Worm (Caenorhabditis elegans): ENCODE data around the gene elt-7.

Gene elt-7

DNA sequence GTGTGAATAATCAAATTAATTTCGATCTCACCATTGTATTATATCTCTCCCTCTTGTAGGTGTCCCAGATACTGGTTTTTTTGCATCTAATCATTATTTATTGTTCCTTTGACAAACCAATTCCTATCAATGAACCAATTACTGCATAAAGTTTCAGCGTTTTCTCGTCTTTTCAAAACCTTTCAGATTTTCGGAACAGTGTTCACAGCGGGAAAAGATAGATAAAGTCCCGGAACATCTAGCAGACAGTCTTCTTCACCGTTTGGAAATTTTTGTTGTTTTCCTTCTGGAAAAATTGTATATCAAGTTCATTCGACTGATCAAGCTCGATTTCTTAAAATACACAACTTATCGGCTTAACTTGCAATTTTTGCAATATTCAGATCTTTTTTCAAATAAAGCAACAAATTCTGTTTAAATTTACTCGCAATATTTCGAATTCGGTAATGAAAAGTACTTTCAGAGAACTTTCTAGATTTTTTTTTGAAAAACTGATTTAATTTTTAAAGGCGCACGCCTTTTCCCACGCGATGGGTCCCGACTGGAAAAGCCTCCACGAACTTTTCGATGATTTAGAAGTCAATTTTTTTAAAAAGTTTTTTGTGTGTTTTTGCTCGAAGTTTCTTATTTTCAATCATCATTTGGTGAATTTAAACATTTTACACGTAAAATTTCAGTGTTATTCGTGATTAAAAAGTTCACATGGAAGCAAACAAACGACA lies 15.0 kb upstream of the elt-7 start, which contains the start of gene pgl-3 (continued):
- TF ChIP-seq madf-3 (GFP tag; IDR thresholded peaks at IDR 0.05): peak; percentile 77; the same call in 1 of the 2 replicates
- peak; percentile 45 for TF ChIP-seq madf-8 (GFP tag; conservative IDR thresholded peaks at IDR 0.05)
- no peak for TF ChIP-seq ztf-26 (tag; optimal IDR thresholded peaks at IDR 0.05)
- peak; percentile 20 for TF ChIP-seq snpc-1.3 (tag; optimal IDR thresholded peaks at IDR 0.05; ENCODE audit: insufficient read depth)
- no peak for TF ChIP-seq zfh-2 (GFP tag; conservative IDR thresholded peaks at IDR 0.05)
- no peak for TF ChIP-seq dpff-1 (tag; optimal IDR thresholded peaks at IDR 0.05)
- TF ChIP-seq Y95B8A.8 (GFP tag; IDR thresholded peaks at IDR 0.05): peak; percentile 90; the same call in 1 of the 2 replicates
- TF ChIP-seq pbrm-1 (GFP tag; IDR thresholded peaks at IDR 0.05): no peak
- TF ChIP-seq attf-3 (GFP tag; conservative IDR thresholded peaks at IDR 0.05): no peak
- TF ChIP-seq cebp-2 (GFP tag; IDR thresholded peaks at IDR 0.05): no peak
- TF ChIP-seq cebp-1 (GFP tag; IDR thresholded peaks at IDR 0.05): no peak
- TF ChIP-seq cebp-1 (tag; optimal IDR thresholded peaks at IDR 0.05): peak; percentile 31
- TF ChIP-seq sea-2 (GFP tag; IDR thresholded peaks at IDR 0.05): no peak
- TF ChIP-seq Y56A3A.18 (GFP tag; IDR thresholded peaks at IDR 0.05): peak; percentile 42; the same call in 1 of the 2 replicates
- TF ChIP-seq hmg-20 (GFP tag; IDR thresholded peaks at IDR 0.05): no peak
- no peak for TF ChIP-seq aptf-3 (GFP tag; IDR thresholded peaks at IDR 0.05)
- no peak for TF ChIP-seq ztf-18 (tag; optimal IDR thresholded peaks at IDR 0.05)
- TF ChIP-seq dpl-1 (GFP tag; optimal IDR thresholded peaks at IDR 0.05): peak; percentile 22
- TF ChIP-seq F22D6.2 (tag; optimal IDR thresholded peaks at IDR 0.05): no peak
- TF ChIP-seq somi-1 (GFP tag; optimal IDR thresholded peaks at IDR 0.05): no peak
- TF ChIP-seq ceh-58 (GFP tag; IDR thresholded peaks at IDR 0.05): no peak
- peak; percentile 83 for TF ChIP-seq hsf-1 (GFP tag; IDR thresholded peaks at IDR 0.05)
- TF ChIP-seq F33H1.4 (GFP tag; IDR thresholded peaks at IDR 0.05): peak; percentile 72
- TF ChIP-seq K12H6.12 (tag; optimal IDR thresholded peaks at IDR 0.05): no peak
- TF ChIP-seq dox-1 (GFP tag; IDR thresholded peaks at IDR 0.05): no peak
- no peak for TF ChIP-seq hlh-12 (tag; optimal IDR thresholded peaks at IDR 0.05)
- no peak for TF ChIP-seq repo-1 (tag; optimal IDR thresholded peaks at IDR 0.05)
- TF ChIP-seq D2030.7 (GFP tag; IDR thresholded peaks at IDR 0.05): peak; percentile 77
- peak; percentile 46 for TF ChIP-seq him-1 (tag; optimal IDR thresholded peaks at IDR 0.05)
- peak; percentile 47 for TF ChIP-seq efl-1 (GFP tag; optimal IDR thresholded peaks at IDR 0.05)
- TF ChIP-seq F37B4.10 (GFP tag; IDR thresholded peaks at IDR 0.05): 0 out of 2 replicates have a peak, but pooled peaks have one; percentile 19
- TF ChIP-seq snpc-4 (GFP tag; optimal IDR thresholded peaks at IDR 0.05): peak; percentile 24
- no peak for TF ChIP-seq snpc-4 (tag; optimal IDR thresholded peaks at IDR 0.05)
- TF ChIP-seq B0336.3 (GFP tag; IDR thresholded peaks at IDR 0.05): peak; percentile 48; the same call in 1 of the 2 replicates
- TF ChIP-seq xnd-1 (tag; optimal IDR thresholded peaks at IDR 0.05): peak; percentile 42
- no peak for TF ChIP-seq rpc-1 (optimal IDR thresholded peaks at IDR 0.05)
- no peak for TF ChIP-seq rpc-1 (tag; optimal IDR thresholded peaks at IDR 0.05)
- TF ChIP-seq ccch-3 (GFP tag; optimal IDR thresholded peaks at IDR 0.05): no peak
- TF ChIP-seq lsl-1 (GFP tag; optimal IDR thresholded peaks at IDR 0.05): peak; percentile 41
- TF ChIP-seq tbp1 (GFP tag; optimal IDR thresholded peaks at IDR 0.05): peak; percentile 13
- TF ChIP-seq nfyb-1 (GFP tag; IDR thresholded peaks at IDR 0.05): 0 out of 2 replicates have a peak, but pooled peaks have one; percentile 10
